Worm (Caenorhabditis elegans) whole organism, late embryonic: ENCODE results near the gene H14E04.3.

Experiments used
- ama-1 ChIP-seq: fragments of 150-350 bp; optimal IDR thresholded peaks from 2 replicates; lab custom pipeline; 2014
- ceh-18 ChIP-seq: sonication (generic microtip); optimal IDR thresholded peaks from 2 replicates; lab custom pipeline; 2016; ENCODE audit warnings: missing genetic modification characterization, missing compliant biosample characterization
- ets-4 ChIP-seq: sonication (generic microtip); optimal IDR thresholded peaks from 2 replicates; lab custom pipeline; 2016; ENCODE audit warnings: missing genetic modification characterization, missing compliant biosample characterization
- eyg-1 ChIP-seq: sonication (generic microtip); optimal IDR thresholded peaks from 2 replicates; lab custom pipeline; 2016; ENCODE audit warnings: missing genotype, missing genetic modification characterization, missing compliant biosample characterization
- madf-2 ChIP-seq: sonication (generic microtip); optimal IDR thresholded peaks from 2 replicates; lab custom pipeline; 2017; ENCODE audit warnings: missing genetic modification characterization, missing compliant biosample characterization
- pag-3 ChIP-seq: sonication (generic microtip); optimal IDR thresholded peaks from 2 replicates; lab custom pipeline; 2016; ENCODE audit warnings: missing compliant biosample characterization, missing genetic modification characterization, borderline replicate concordance
- unc-42 ChIP-seq: sonication (generic microtip); optimal IDR thresholded peaks from 2 replicates; lab custom pipeline; 2016; ENCODE audit warnings: missing genotype, missing genetic modification characterization, missing compliant biosample characterization

- TF ChIP-seq madf-2 (no peak), ceh-18 (tag; lab: Kevin White, UChicago) (no peak), eyg-1 (tag; lab: Kevin White, UChicago) (no peak), ets-4 (tag; lab: Kevin White, UChicago) (no peak), unc-42 (tag; lab: Kevin White, UChicago) (no peak), ama-1 (lab: Kevin White, UChicago) (no peak), pag-3 (tag; lab: Kevin White, UChicago) (no peak)
Measured at ce11 chrIII:2384364-2384763, 2.0 kb downstream of the H14E04.3 start.
